Fruit fly (Drosophila melanogaster): ENCODE measurements around the gene lmgA.

The lmgA gene

DNA sequence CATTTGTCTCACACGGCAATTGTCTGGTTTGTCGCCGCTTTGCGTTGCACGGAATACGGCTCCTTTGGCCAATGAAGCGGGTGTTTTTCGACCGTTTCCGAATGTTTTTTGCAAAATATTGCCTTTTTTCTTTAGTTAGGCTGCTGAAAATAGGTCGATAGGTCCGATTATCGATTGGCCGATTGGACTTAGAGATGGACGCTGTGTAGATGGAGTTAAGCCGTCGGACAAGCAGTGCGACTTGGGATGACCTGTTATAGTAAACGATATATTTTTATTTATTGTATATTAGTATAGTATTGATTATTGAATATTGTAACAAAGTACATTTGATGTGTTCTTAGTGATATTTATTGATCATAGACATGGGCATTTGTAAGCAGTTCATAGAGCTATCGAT, at the start of gene lmgA, which contains the start of gene lmgB (continued):
- TF ChIP-seq CG12659 (GFP tag; optimal IDR thresholded peaks at IDR 0.05) (peak; percentile 66), CG4328 (GFP tag; optimal IDR thresholded peaks at IDR 0.05) (no peak), CG14965 (GFP tag; optimal IDR thresholded peaks at IDR 0.05; ENCODE audit: borderline replicate concordance) (no peak), zen (tag; optimal IDR thresholded peaks at IDR 0.05) (peak; percentile 50), Lpt (GFP tag; optimal IDR thresholded peaks at IDR 0.05) (no peak), sqz (GFP tag; optimal IDR thresholded peaks at IDR 0.05) (no peak), CG2712 (tag; optimal IDR thresholded peaks at IDR 0.05) (peak; percentile 63), slbo (GFP tag; IDR thresholded peaks at IDR 0.05) (peak; percentile 76), CG10321 (GFP tag; IDR thresholded peaks at IDR 0.05) (no peak), grn (GFP tag; optimal IDR thresholded peaks at IDR 0.05) (no peak), HLH3B (GFP tag; IDR thresholded peaks at IDR 0.05) (peak; percentile 40; the same call in 1 of the 2 replicates), CG31365 (tag; optimal IDR thresholded peaks at IDR 0.05) (peak; percentile 94), CG12744 (GFP tag; optimal IDR thresholded peaks at IDR 0.05) (no peak), disco-r (GFP tag; optimal IDR thresholded peaks at IDR 0.05) (no peak), HLHmδ (GFP tag; optimal IDR thresholded peaks at IDR 0.05) (no peak), CG17359 (tag; optimal IDR thresholded peaks at IDR 0.05) (peak; percentile 15), TFAM (GFP tag; optimal IDR thresholded peaks at IDR 0.05) (no peak), pita (GFP tag; optimal IDR thresholded peaks at IDR 0.05) (no peak), CG3065 (GFP tag; optimal IDR thresholded peaks at IDR 0.05) (no peak), CG1603 (tag; optimal IDR thresholded peaks at IDR 0.05) (peak; percentile 66), CG1647 (GFP tag; optimal IDR thresholded peaks at IDR 0.05) (peak; percentile 29), abd-A (tag; optimal IDR thresholded peaks at IDR 0.05) (no peak), Camta (GFP tag; optimal IDR thresholded peaks at IDR 0.05) (no peak), stc (GFP tag; IDR thresholded peaks at IDR 0.05) (no peak), Stat92E (GFP tag; optimal IDR thresholded peaks at IDR 0.05) (peak in 1 of 3 experiments; percentile 52), CG7745 (tag; optimal IDR thresholded peaks at IDR 0.05) (no peak), CG12391 (tag; optimal IDR thresholded peaks at IDR 0.05) (peak; percentile 70), Dbx (GFP tag; IDR thresholded peaks at IDR 0.05) (peak; percentile 46; the same call in 1 of the 3 replicates), dpn (GFP tag; optimal IDR thresholded peaks at IDR 0.05) (peak; percentile 14 to 71), NFAT (GFP tag; IDR thresholded peaks at IDR 0.05) (peak; percentile 25; the same call in 1 of the 2 replicates), so (GFP tag; IDR thresholded peaks at IDR 0.05) (no peak), CG17328 (GFP tag; IDR thresholded peaks at IDR 0.05) (no peak), CG11696 (GFP tag; IDR thresholded peaks at IDR 0.05) (0 out of 2 replicates have a peak, but pooled peaks have one; percentile 7), CG9876 (GFP tag; optimal IDR thresholded peaks at IDR 0.05) (no peak), CG18764 (GFP tag; optimal IDR thresholded peaks at IDR 0.05) (peak; percentile 21), sima (GFP tag; optimal IDR thresholded peaks at IDR 0.05) (no peak), shn (GFP tag; optimal IDR thresholded peaks at IDR 0.05) (peak; percentile 16), D19B (GFP tag; optimal IDR thresholded peaks at IDR 0.05) (no peak), Tbp (GFP tag; optimal IDR thresholded peaks at IDR 0.05) (no peak), CG2202 (tag; optimal IDR thresholded peaks at IDR 0.05) (no peak), schlank (tag; optimal IDR thresholded peaks at IDR 0.05) (no peak), wdn (GFP tag; IDR thresholded peaks at IDR 0.05) (no peak), CG3726 (GFP tag; IDR thresholded peaks at IDR 0.05) (no peak), prd (optimal IDR thresholded peaks at IDR 0.05) (no peak), prd (GFP tag; IDR thresholded peaks at IDR 0.05) (peak; percentile 48; the same call in 1 of the 3 replicates), Chrac-16 (GFP tag; optimal IDR thresholded peaks at IDR 0.05) (peak; percentile 41), Med (GFP tag) (peak; percentile 81), Gsc (GFP tag; IDR thresholded peaks at IDR 0.05) (no peak), unpg (GFP tag; optimal IDR thresholded peaks at IDR 0.05) (peak; percentile 12), vfl (GFP tag; optimal IDR thresholded peaks at IDR 0.05) (peak; percentile 57), CG7556 (GFP tag; optimal IDR thresholded peaks at IDR 0.05) (no peak), PHDP (tag; optimal IDR thresholded peaks at IDR 0.05) (peak; percentile 1)
